Fruit fly (Drosophila melanogaster): ENCODE results near the gene CG14628.

The CG14628 gene

dm6 chrX:1119174-1119573, 26.3 kb upstream of the CG14628 start (continued):
- TF ChIP-seq CG6276 (GFP tag; optimal IDR thresholded peaks at IDR 0.05), result peak; percentile 87
- TF ChIP-seq acj6 (GFP tag; optimal IDR thresholded peaks at IDR 0.05), result peak; percentile 17
- no peak for TF ChIP-seq fkh (GFP tag; optimal IDR thresholded peaks at IDR 0.05)
- TF ChIP-seq CG3919 (GFP tag; optimal IDR thresholded peaks at IDR 0.05), result peak; percentile 44
- peak; percentile 49 for TF ChIP-seq net (GFP tag; optimal IDR thresholded peaks at IDR 0.05)
- TF ChIP-seq CG32006 (GFP tag; optimal IDR thresholded peaks at IDR 0.05), result peak; percentile 84
- peak; percentile 83 for TF ChIP-seq CG8119 (GFP tag; IDR thresholded peaks at IDR 0.05)
- TF ChIP-seq CG7368 (GFP tag; optimal IDR thresholded peaks at IDR 0.05), result no peak
- peak; percentile 9 for TF ChIP-seq Eip75B (GFP tag; optimal IDR thresholded peaks at IDR 0.05)
- no peak for TF ChIP-seq Smox (GFP tag; optimal IDR thresholded peaks at IDR 0.05)
- TF ChIP-seq CG9139 (GFP tag; optimal IDR thresholded peaks at IDR 0.05), result no peak
- no peak for TF ChIP-seq CG31627 (GFP tag; optimal IDR thresholded peaks at IDR 0.05)
- no peak for TF ChIP-seq fd85E (GFP tag; optimal IDR thresholded peaks at IDR 0.05)
- TF ChIP-seq CG6854 (GFP tag; optimal IDR thresholded peaks at IDR 0.05), result no peak
- TF ChIP-seq Ets96B (tag; optimal IDR thresholded peaks at IDR 0.05), result no peak
- peak; percentile 68 for TF ChIP-seq CG11294 (GFP tag; IDR thresholded peaks at IDR 0.05)
- TF ChIP-seq CG1621 (tag; optimal IDR thresholded peaks at IDR 0.05), result no peak
- TF ChIP-seq CG6792 (GFP tag; optimal IDR thresholded peaks at IDR 0.05), result no peak
- TF ChIP-seq Eip78C (GFP tag), result peak; percentile 59
- peak in 1 of 2 experiments; percentile 97 for TF ChIP-seq ss (GFP tag; optimal IDR thresholded peaks at IDR 0.05)
- no peak for TF ChIP-seq Met (GFP tag; optimal IDR thresholded peaks at IDR 0.05)
- TF ChIP-seq svp (GFP tag), result no peak
- TF ChIP-seq Lpt (GFP tag; optimal IDR thresholded peaks at IDR 0.05), result peak; percentile 74
- no peak for TF ChIP-seq Eip93F (GFP tag; optimal IDR thresholded peaks at IDR 0.05)
- TF ChIP-seq cyc (GFP tag; optimal IDR thresholded peaks at IDR 0.05), result no peak
- TF ChIP-seq vri (GFP tag; optimal IDR thresholded peaks at IDR 0.05), result no peak
- no peak for TF ChIP-seq Blimp-1 (GFP tag; optimal IDR thresholded peaks at IDR 0.05)
- TF ChIP-seq CG10669 (GFP tag; optimal IDR thresholded peaks at IDR 0.05), result no peak
- no peak for TF ChIP-seq CG8319 (GFP tag; optimal IDR thresholded peaks at IDR 0.05)
- peak; percentile 88 for TF ChIP-seq eg (GFP tag; IDR thresholded peaks at IDR 0.05)
- TF ChIP-seq CG6163 (GFP tag; IDR thresholded peaks at IDR 0.05), result peak; percentile 81
- peak; percentile 83 for TF ChIP-seq CG15336 (GFP tag; IDR thresholded peaks at IDR 0.05)
- TF ChIP-seq esn (GFP tag; optimal IDR thresholded peaks at IDR 0.05), result no peak
- peak in 1 of 2 experiments; percentile 55 for TF ChIP-seq salr (GFP tag; optimal IDR thresholded peaks at IDR 0.05)
- no peak for TF ChIP-seq Sox15 (GFP tag; optimal IDR thresholded peaks at IDR 0.05)
- TF ChIP-seq Hr39 (GFP tag; optimal IDR thresholded peaks at IDR 0.05), result no peak
- no peak for TF ChIP-seq Hr38 (GFP tag; optimal IDR thresholded peaks at IDR 0.05)
- no peak for TF ChIP-seq topi (GFP tag; optimal IDR thresholded peaks at IDR 0.05)
- peak; percentile 41 for TF ChIP-seq Sox14 (GFP tag; optimal IDR thresholded peaks at IDR 0.05)

- TF ChIP-seq CG8119 (GFP tag; IDR thresholded peaks at IDR 0.05) (no peak), vri (GFP tag; optimal IDR thresholded peaks at IDR 0.05) (peak; percentile 21), topi (GFP tag; optimal IDR thresholded peaks at IDR 0.05) (no peak), achi (GFP tag; optimal IDR thresholded peaks at IDR 0.05) (no peak), CG8319 (GFP tag; optimal IDR thresholded peaks at IDR 0.05) (no peak), fd59A (GFP tag; optimal IDR thresholded peaks at IDR 0.05) (no peak), pdm3 (GFP tag; optimal IDR thresholded peaks at IDR 0.05) (no peak), lz (GFP tag; optimal IDR thresholded peaks at IDR 0.05) (no peak), CG11762 (GFP tag; optimal IDR thresholded peaks at IDR 0.05; ENCODE audit: insufficient read depth) (no peak), CG4318 (GFP tag; optimal IDR thresholded peaks at IDR 0.05) (no peak), ss (GFP tag; optimal IDR thresholded peaks at IDR 0.05) (no peak), Hr38 (GFP tag; optimal IDR thresholded peaks at IDR 0.05) (no peak), fkh (GFP tag; optimal IDR thresholded peaks at IDR 0.05) (peak; percentile 53)
Measured at dm6 chrX:1120394-1120793, 25.1 kb upstream of the CG14628 start.

Data from whole organism, prepupa.